Worm (Caenorhabditis elegans): ENCODE measurements around the gene wdr-5.1.

Gene wdr-5.1

DNA sequence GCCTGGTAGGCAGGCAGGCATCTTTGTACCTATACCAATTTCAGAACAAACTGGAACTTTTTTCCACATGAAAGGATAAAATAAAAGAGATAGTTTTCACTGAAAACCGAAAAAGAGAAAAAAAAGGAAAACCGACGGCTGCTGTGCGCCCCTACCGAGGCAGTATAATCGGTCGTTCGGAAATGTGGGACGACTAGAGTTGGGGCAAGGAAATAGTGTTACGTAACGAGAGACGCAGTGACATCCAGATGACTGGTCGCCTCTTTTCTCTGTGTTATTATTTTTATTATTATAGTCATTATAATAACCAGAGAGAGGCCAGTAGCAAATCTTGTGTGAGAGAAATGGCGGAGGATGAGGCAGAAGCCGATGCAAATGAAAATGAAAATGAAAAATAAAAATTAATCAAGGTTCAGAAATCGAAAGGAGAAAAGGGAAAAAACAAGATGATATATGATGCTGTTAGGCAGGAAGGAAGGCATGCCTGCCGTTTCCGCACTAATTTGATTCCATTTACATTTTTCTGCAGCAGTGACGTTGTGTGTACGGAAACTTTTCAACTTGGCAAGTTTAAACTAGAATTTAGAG lies 23.6 kb upstream of the wdr-5.1 start:
- TF ChIP-seq blmp-1 (tag; optimal IDR thresholded peaks at IDR 0.05; ENCODE audit: insufficient read depth) (peak; percentile 20), crh-2 (tag; optimal IDR thresholded peaks at IDR 0.05) (no peak), lin-11 (tag; optimal IDR thresholded peaks at IDR 0.05) (no peak), nhr-25 (tag; optimal IDR thresholded peaks at IDR 0.05) (peak; percentile 6), R02D3.7 (tag; optimal IDR thresholded peaks at IDR 0.05) (no peak), nhr-10 (tag; optimal IDR thresholded peaks at IDR 0.05) (no peak), snpc-4 (tag; optimal IDR thresholded peaks at IDR 0.05) (no peak), sma-9 (GFP tag; optimal IDR thresholded peaks at IDR 0.05) (peak; percentile 21), sma-9 (tag; optimal IDR thresholded peaks at IDR 0.05) (no peak), C34F6.9 (tag; optimal IDR thresholded peaks at IDR 0.05) (no peak), aly-2 (tag; optimal IDR thresholded peaks at IDR 0.05) (no peak)

DNA sequence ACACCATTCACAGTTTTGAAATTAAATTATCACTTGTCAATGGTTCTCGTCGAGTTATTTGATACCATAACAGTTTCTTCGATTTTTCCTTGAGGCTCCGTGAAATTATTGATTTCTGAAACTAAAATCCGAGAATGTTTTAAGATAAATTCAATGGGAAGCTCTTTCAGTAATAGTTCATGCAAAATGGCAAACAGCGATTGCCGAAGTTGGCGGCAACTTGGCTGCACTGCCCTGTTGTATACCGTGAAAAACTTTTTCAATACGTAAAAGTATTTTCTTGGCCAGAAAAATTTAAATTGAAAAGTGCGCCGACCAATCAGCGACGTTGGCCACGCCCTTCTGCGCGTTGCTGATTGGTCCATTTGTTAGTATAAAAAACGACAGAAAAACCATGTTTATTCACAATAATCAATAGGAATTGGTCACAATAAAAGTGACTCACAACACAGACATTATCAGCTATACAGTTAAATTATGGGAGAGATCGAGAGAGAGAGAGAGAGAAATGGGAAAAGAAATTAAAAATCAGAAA lies 22.1 kb upstream of the wdr-5.1 start:
- no peak for TF ChIP-seq ZK546.5 (tag; optimal IDR thresholded peaks at IDR 0.05)
- no peak for TF ChIP-seq lsy-2 (tag; optimal IDR thresholded peaks at IDR 0.05)

DNA sequence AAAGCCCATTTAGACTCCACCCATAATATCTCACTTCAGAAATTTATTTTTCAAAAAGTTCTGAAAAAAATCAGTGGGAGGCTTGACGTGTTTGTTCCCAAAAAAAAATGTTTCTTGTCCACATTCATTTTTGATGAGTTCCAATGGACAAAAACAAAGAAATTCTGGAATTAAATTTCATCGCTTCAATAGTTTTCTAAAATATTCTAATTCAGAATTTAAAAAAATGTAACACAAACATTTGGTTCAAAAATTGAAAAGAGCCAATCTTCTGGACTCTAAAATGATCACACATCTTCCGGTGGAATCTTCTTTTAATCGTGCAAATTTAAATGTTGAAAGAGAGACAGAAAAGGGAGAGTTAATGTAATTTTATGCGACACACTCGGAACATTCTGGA lies 12.6 kb upstream of the wdr-5.1 start:
- peak; percentile 24 for TF ChIP-seq C34F6.9 (tag; optimal IDR thresholded peaks at IDR 0.05)
- no peak for TF ChIP-seq Y55F3AM.14 (GFP tag; optimal IDR thresholded peaks at IDR 0.05)

DNA sequence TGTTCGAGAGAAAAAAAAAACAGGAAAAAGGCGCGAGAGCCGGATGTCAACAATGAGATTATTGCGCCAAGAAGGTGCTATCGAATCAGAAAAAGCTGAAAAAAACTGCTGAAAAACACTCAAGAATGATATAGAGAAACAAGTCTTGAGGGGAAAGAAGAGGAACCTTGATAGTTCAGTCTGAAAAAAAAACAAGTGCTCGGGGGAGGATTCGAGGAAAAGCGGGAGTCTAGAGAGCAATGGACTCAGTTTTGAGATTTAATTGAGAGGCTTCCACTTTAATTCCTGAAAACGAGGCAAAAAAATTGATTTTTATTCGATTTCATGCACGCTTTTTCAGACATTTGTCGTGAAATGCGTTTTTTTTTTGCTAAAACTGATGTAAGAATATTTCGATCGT lies 10.5 kb upstream of the wdr-5.1 start, which contains the start of gene npr-15:
npr-15 (minus strand) TSS at position 101 of the 400 bp plus-strand sequence.
- no peak for TF ChIP-seq C34F6.9 (tag; optimal IDR thresholded peaks at IDR 0.05)
- no peak for TF ChIP-seq nhr-21 (tag; optimal IDR thresholded peaks at IDR 0.05)
- no peak for TF ChIP-seq ztf-11 (tag; optimal IDR thresholded peaks at IDR 0.05)
- TF ChIP-seq nhr-11 (tag; optimal IDR thresholded peaks at IDR 0.05): no peak
- TF ChIP-seq lin-39 (tag; optimal IDR thresholded peaks at IDR 0.05): no peak
- no peak for TF ChIP-seq ztf-4 (tag; optimal IDR thresholded peaks at IDR 0.05)
- TF ChIP-seq gmeb-1 (tag; optimal IDR thresholded peaks at IDR 0.05): no peak
- no peak for TF ChIP-seq skn-1 (tag; optimal IDR thresholded peaks at IDR 0.05)
- no peak for TF ChIP-seq snpc-4 (tag; optimal IDR thresholded peaks at IDR 0.05)
- TF ChIP-seq nhr-77 (tag; optimal IDR thresholded peaks at IDR 0.05): no peak
- TF ChIP-seq sma-3 (GFP tag; optimal IDR thresholded peaks at IDR 0.05): no peak
- no peak for TF ChIP-seq lsy-2 (tag; optimal IDR thresholded peaks at IDR 0.05)
- TF ChIP-seq aly-2 (tag; optimal IDR thresholded peaks at IDR 0.05): no peak
- TF ChIP-seq nhr-6 (tag; optimal IDR thresholded peaks at IDR 0.05): no peak
- TF ChIP-seq nhr-10 (tag; optimal IDR thresholded peaks at IDR 0.05): no peak
- TF ChIP-seq mab-5 (tag; optimal IDR thresholded peaks at IDR 0.05): no peak
- TF ChIP-seq egl-27 (tag; optimal IDR thresholded peaks at IDR 0.05): no peak
- TF ChIP-seq mdl-1 (tag; optimal IDR thresholded peaks at IDR 0.05): no peak

DNA sequence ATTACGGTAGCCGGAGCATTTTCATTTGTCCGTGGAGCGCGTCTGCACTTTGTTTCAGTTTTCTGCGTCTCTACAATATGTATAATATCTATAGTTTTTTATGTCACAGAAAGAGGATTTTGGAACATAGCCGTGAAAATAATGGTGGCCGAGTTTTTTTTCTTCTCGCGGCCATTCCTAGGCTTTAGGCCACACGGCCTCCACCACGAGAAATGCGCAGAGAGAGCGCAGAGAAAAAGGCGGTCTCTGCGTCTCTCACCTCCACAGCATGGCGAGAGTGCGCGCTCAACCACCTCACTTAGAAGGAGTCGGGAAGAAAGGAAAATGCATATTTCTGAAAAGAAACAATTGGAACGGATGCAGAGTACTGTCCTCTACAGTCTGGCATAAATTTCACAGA lies 9.7 kb upstream of the wdr-5.1 start:
- TF ChIP-seq unc-55 (GFP tag; optimal IDR thresholded peaks at IDR 0.05): peak; percentile 15
- TF ChIP-seq lsy-2 (tag; optimal IDR thresholded peaks at IDR 0.05): peak; percentile 19 to 24

DNA sequence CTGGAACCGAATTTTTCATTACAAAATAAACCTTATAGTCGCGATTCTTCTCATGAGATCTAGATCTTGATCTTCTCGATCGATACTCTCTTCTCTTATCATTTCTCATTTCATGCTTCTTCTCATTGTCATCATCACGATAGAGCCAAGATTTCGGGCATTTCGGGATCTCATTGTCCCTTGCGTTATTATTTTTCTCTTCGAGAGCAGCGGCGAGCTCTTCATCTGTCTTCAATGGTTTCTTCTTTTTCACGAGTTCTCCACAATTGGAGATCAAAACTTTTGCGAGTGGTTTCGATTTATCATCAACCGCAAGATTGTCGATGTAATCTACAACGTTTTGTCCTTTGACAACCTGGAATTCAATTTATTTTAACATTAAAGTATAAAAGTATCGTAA lies 6.7 kb upstream of the wdr-5.1 start:
- TF ChIP-seq aly-2 (tag; optimal IDR thresholded peaks at IDR 0.05) (no peak), lsy-2 (tag; optimal IDR thresholded peaks at IDR 0.05) (no peak), unc-39 (tag; optimal IDR thresholded peaks at IDR 0.05) (no peak), C34F6.9 (tag; optimal IDR thresholded peaks at IDR 0.05) (no peak), nhr-129 (tag; optimal IDR thresholded peaks at IDR 0.05) (no peak), elt-1 (tag; optimal IDR thresholded peaks at IDR 0.05) (no peak), sem-4 (tag; optimal IDR thresholded peaks at IDR 0.05) (no peak), zag-1 (tag; optimal IDR thresholded peaks at IDR 0.05) (no peak), ceh-82 (tag; optimal IDR thresholded peaks at IDR 0.05) (no peak), fos-1 (tag; optimal IDR thresholded peaks at IDR 0.05) (no peak), lin-13 (GFP tag; optimal IDR thresholded peaks at IDR 0.05) (no peak), ZK546.5 (tag; optimal IDR thresholded peaks at IDR 0.05) (no peak), ztf-11 (tag; optimal IDR thresholded peaks at IDR 0.05) (no peak), egl-27 (tag; optimal IDR thresholded peaks at IDR 0.05) (no peak), sma-3 (GFP tag; optimal IDR thresholded peaks at IDR 0.05) (no peak), nhr-77 (tag; optimal IDR thresholded peaks at IDR 0.05) (no peak), mbf-1 (tag; optimal IDR thresholded peaks at IDR 0.05) (no peak), alr-1 (tag; optimal IDR thresholded peaks at IDR 0.05) (no peak), dmd-4 (tag; optimal IDR thresholded peaks at IDR 0.05) (no peak), R02D3.7 (tag; optimal IDR thresholded peaks at IDR 0.05) (no peak)

Data from whole organism, L2 larva.